Fruit fly (Drosophila melanogaster): ENCODE data around the gene pont.

Gene pont

dm6 chr3R:10269921-10270431 is 8.1 kb downstream of the pont start:
- TF ChIP-seq rgr (GFP tag; optimal IDR thresholded peaks at IDR 0.05) (no peak), usp (GFP tag; optimal IDR thresholded peaks at IDR 0.05) (no peak), Hr83 (GFP tag; optimal IDR thresholded peaks at IDR 0.05; ENCODE audit: poor library complexity, severe bottlenecking) (no peak), woc (GFP tag; optimal IDR thresholded peaks at IDR 0.05) (no peak), jim (GFP tag; optimal IDR thresholded peaks at IDR 0.05) (no peak), dsf (GFP tag; optimal IDR thresholded peaks at IDR 0.05; ENCODE audit: borderline replicate concordance) (no peak), Myc (optimal IDR thresholded peaks at IDR 0.05) (no peak), N (GFP tag; optimal IDR thresholded peaks at IDR 0.05) (no peak), dl (GFP tag; optimal IDR thresholded peaks at IDR 0.05; ENCODE audit: insufficient read depth in 1 of 2, partially characterized antibody in 2 of 2) (no peak)

- TF ChIP-seq jim (GFP tag; optimal IDR thresholded peaks at IDR 0.05) (no peak), Mio (GFP tag; optimal IDR thresholded peaks at IDR 0.05) (no peak), dsf (GFP tag; optimal IDR thresholded peaks at IDR 0.05; ENCODE audit: borderline replicate concordance) (no peak), CG9705 (GFP tag; optimal IDR thresholded peaks at IDR 0.05) (no peak), Jra (GFP tag; optimal IDR thresholded peaks at IDR 0.05) (no peak), fru (GFP tag; optimal IDR thresholded peaks at IDR 0.05) (no peak), Vsx2 (GFP tag; optimal IDR thresholded peaks at IDR 0.05; ENCODE audit: partially characterized antibody) (no peak), CrebA (GFP tag; optimal IDR thresholded peaks at IDR 0.05; ENCODE audit: borderline replicate concordance) (no peak), woc (GFP tag; optimal IDR thresholded peaks at IDR 0.05) (no peak), sv (GFP tag; optimal IDR thresholded peaks at IDR 0.05) (no peak), Rel (GFP tag; optimal IDR thresholded peaks at IDR 0.05) (no peak), Rel (tag; optimal IDR thresholded peaks at IDR 0.05) (no peak), ey (GFP tag; optimal IDR thresholded peaks at IDR 0.05) (no peak), Myc (optimal IDR thresholded peaks at IDR 0.05) (no peak), tai (GFP tag; optimal IDR thresholded peaks at IDR 0.05) (no peak), Hr78 (GFP tag; optimal IDR thresholded peaks at IDR 0.05) (no peak), CG32264 (GFP tag; optimal IDR thresholded peaks at IDR 0.05) (no peak), GATAd (GFP tag; optimal IDR thresholded peaks at IDR 0.05) (no peak), Hnf4 (GFP tag; optimal IDR thresholded peaks at IDR 0.05) (no peak)
These were observed 10.8 kb downstream of the pont start for dm6 chr3R:10272695-10273094.

- TF ChIP-seq dsf (GFP tag; optimal IDR thresholded peaks at IDR 0.05; ENCODE audit: borderline replicate concordance): no peak
- TF ChIP-seq lola (GFP tag; optimal IDR thresholded peaks at IDR 0.05): no peak
- TF ChIP-seq ey (GFP tag; optimal IDR thresholded peaks at IDR 0.05): no peak
- TF ChIP-seq sv (GFP tag; optimal IDR thresholded peaks at IDR 0.05): no peak
- no peak for TF ChIP-seq psq (GFP tag; optimal IDR thresholded peaks at IDR 0.05)
- no peak for TF ChIP-seq CG9705 (GFP tag; optimal IDR thresholded peaks at IDR 0.05)
- no peak for TF ChIP-seq OdsH (GFP tag; optimal IDR thresholded peaks at IDR 0.05)
- TF ChIP-seq Hnf4 (GFP tag; optimal IDR thresholded peaks at IDR 0.05): no peak
- TF ChIP-seq dl (GFP tag; optimal IDR thresholded peaks at IDR 0.05; ENCODE audit: insufficient read depth in 1 of 2, partially characterized antibody in 2 of 2): no peak
- no peak for TF ChIP-seq Sp1 (GFP tag; optimal IDR thresholded peaks at IDR 0.05)
- no peak for TF ChIP-seq Dfd (GFP tag; optimal IDR thresholded peaks at IDR 0.05)
- TF ChIP-seq Mio (GFP tag; optimal IDR thresholded peaks at IDR 0.05): no peak
- TF ChIP-seq CG32264 (GFP tag; optimal IDR thresholded peaks at IDR 0.05): no peak
- no peak for TF ChIP-seq HLH106 (tag; optimal IDR thresholded peaks at IDR 0.05)
- no peak for TF ChIP-seq Myc (optimal IDR thresholded peaks at IDR 0.05)
These were observed 12.4 kb downstream of the pont start for dm6 chr3R:10274306-10274705.

- TF ChIP-seq CG9705 (GFP tag; optimal IDR thresholded peaks at IDR 0.05) (no peak), woc (GFP tag; optimal IDR thresholded peaks at IDR 0.05) (no peak), psq (GFP tag; optimal IDR thresholded peaks at IDR 0.05) (no peak), Hr83 (GFP tag; optimal IDR thresholded peaks at IDR 0.05; ENCODE audit: poor library complexity, severe bottlenecking) (no peak), dsf (GFP tag; optimal IDR thresholded peaks at IDR 0.05; ENCODE audit: borderline replicate concordance) (no peak), Dif (GFP tag; optimal IDR thresholded peaks at IDR 0.05; ENCODE audit: partially characterized antibody) (no peak), jim (GFP tag; optimal IDR thresholded peaks at IDR 0.05) (no peak), Dfd (GFP tag; optimal IDR thresholded peaks at IDR 0.05) (no peak), Sp1 (GFP tag; optimal IDR thresholded peaks at IDR 0.05) (no peak), pan (optimal IDR thresholded peaks at IDR 0.05) (no peak), dmrt93B (GFP tag; optimal IDR thresholded peaks at IDR 0.05) (no peak), CG32264 (GFP tag; optimal IDR thresholded peaks at IDR 0.05) (no peak), sv (GFP tag; optimal IDR thresholded peaks at IDR 0.05) (no peak), GATAd (GFP tag; optimal IDR thresholded peaks at IDR 0.05) (no peak)
These were observed 12.9 kb downstream of the pont start for dm6 chr3R:10274829-10275228.

Measured in whole organism, wandering third instar larva.